Worm (Caenorhabditis elegans) whole organism, L4 larva: Measurements from ENCODE around the gene plx-2.
A peak's percentile ranks its signal among the peaks of the same experiment; 100 is the strongest.

Experiments used
- F10B5.3 ChIP-seq: sonication (generic microtip); optimal IDR thresholded peaks from 2 replicates; lab custom pipeline; 2016; ENCODE audit warnings: mild to moderate bottlenecking, missing genetic modification characterization, missing compliant biosample characterization
- ZK546.5 ChIP-seq, 2 experiments: sonication (generic microtip); optimal IDR thresholded peaks; 2 replicates each; lab custom pipeline; 2017; ENCODE audit warnings: missing biosample characterization in 2 of 2, missing genetic modification characterization in 2 of 2
- ama-1 ChIP-seq: fragments of 150-350 bp; optimal IDR thresholded peaks from 2 replicates; lab custom pipeline; 2014; ENCODE audit warnings: inconsistent platforms, mixed read lengths
- zag-1 ChIP-seq: fragments of 150-350 bp; optimal IDR thresholded peaks from 2 replicates; lab custom pipeline; 2014; ENCODE audit warnings: missing biosample characterization, missing genetic modification characterization
- ztf-11 ChIP-seq: fragments of 150-350 bp; optimal IDR thresholded peaks from 2 replicates; lab custom pipeline; 2014; ENCODE audit warnings: missing biosample characterization, missing genetic modification characterization

ce11 chrII:14401098-14401497 lies 23.6 kb downstream of the plx-2 start:
- no peak for TF ChIP-seq ztf-11 (tag; lab: Kevin White, UChicago)
- no peak for TF ChIP-seq ZK546.5 (tag; optimal IDR thresholded peaks at IDR 0.05; lab: Kevin White, UChicago)
- peak; percentile 36 for TF ChIP-seq ama-1 (lab: Kevin White, UChicago)
- TF ChIP-seq F10B5.3 (tag; lab: Kevin White, UChicago): no peak
- no peak for TF ChIP-seq zag-1 (tag; lab: Kevin White, UChicago)
